Fruit fly (Drosophila melanogaster): ENCODE measurements around the gene CG33946.
A peak's percentile ranks its signal among the peaks of the same experiment; 100 is the strongest.

CG33946 gene

DNA sequence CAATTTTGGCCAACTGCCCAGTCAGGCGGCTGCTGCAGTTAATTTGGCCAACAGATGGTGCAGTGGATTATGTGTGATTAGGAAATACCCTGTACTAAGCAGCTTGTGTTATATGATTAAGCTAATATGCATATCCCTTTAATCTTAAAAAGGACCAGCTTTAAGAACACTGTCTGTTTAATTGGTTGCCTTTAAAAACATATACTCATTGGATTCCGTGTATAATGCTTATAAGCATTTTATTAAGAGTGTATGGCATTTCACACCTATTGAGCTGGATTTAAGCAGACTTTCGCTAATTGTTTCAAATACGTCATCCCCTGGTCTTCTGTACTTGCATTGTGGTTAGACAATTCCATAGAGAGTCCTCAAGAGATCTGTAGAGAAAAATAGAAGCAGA is 43.1 kb downstream of the CG33946 start (continued):
- peak; percentile 12 for TF ChIP-seq dac (GFP tag; optimal IDR thresholded peaks at IDR 0.05)
- TF ChIP-seq CG6276 (GFP tag; optimal IDR thresholded peaks at IDR 0.05), result peak; percentile 39

dm6 chr3L:6263896-6264841 is 43.8 kb downstream of the CG33946 start:
- TF ChIP-seq acj6 (GFP tag; optimal IDR thresholded peaks at IDR 0.05) (peak; percentile 5), CG15336 (GFP tag; IDR thresholded peaks at IDR 0.05) (no peak), esn (GFP tag; optimal IDR thresholded peaks at IDR 0.05) (peak; percentile 58), fkh (GFP tag; optimal IDR thresholded peaks at IDR 0.05) (no peak), OdsH (GFP tag; optimal IDR thresholded peaks at IDR 0.05) (no peak), pdm3 (GFP tag; optimal IDR thresholded peaks at IDR 0.05) (peak; percentile 35), CG6808 (GFP tag; optimal IDR thresholded peaks at IDR 0.05) (no peak), CG31627 (GFP tag; optimal IDR thresholded peaks at IDR 0.05) (peak; percentile 69), dac (GFP tag; optimal IDR thresholded peaks at IDR 0.05) (peak; percentile 5), CG6854 (GFP tag; optimal IDR thresholded peaks at IDR 0.05) (peak; percentile 16), Eip78C (GFP tag) (peak; percentile 38), Ets21C (GFP tag; optimal IDR thresholded peaks at IDR 0.05) (peak; percentile 38), CG3919 (GFP tag; optimal IDR thresholded peaks at IDR 0.05) (peak; percentile 30), Eip75B (GFP tag; optimal IDR thresholded peaks at IDR 0.05) (peak; percentile 73), vri (GFP tag; optimal IDR thresholded peaks at IDR 0.05) (no peak), CG16779 (tag; optimal IDR thresholded peaks at IDR 0.05) (no peak), svp (GFP tag) (peak; percentile 68), dsx (GFP tag; optimal IDR thresholded peaks at IDR 0.05; ENCODE audit: poor library complexity, severe bottlenecking) (peak; percentile 21), cyc (GFP tag; optimal IDR thresholded peaks at IDR 0.05) (peak; percentile 57), Blimp-1 (GFP tag; optimal IDR thresholded peaks at IDR 0.05) (peak; percentile 65), Eip93F (GFP tag; optimal IDR thresholded peaks at IDR 0.05) (no peak), fd85E (GFP tag; optimal IDR thresholded peaks at IDR 0.05) (no peak), CG8632 (GFP tag; optimal IDR thresholded peaks at IDR 0.05) (no peak), CG6163 (GFP tag; IDR thresholded peaks at IDR 0.05) (peak; percentile 26; the same call in 1 of the 3 replicates), Hr39 (GFP tag; optimal IDR thresholded peaks at IDR 0.05) (peak; percentile 65), Met (GFP tag; optimal IDR thresholded peaks at IDR 0.05) (peak; percentile 66), Sox102F (GFP tag; optimal IDR thresholded peaks at IDR 0.05) (peak; percentile 15), ss (GFP tag; optimal IDR thresholded peaks at IDR 0.05) (peak in 1 of 2 experiments; percentile 16), net (GFP tag; optimal IDR thresholded peaks at IDR 0.05) (peak; percentile 12), CG10669 (GFP tag; optimal IDR thresholded peaks at IDR 0.05) (no peak), topi (GFP tag; optimal IDR thresholded peaks at IDR 0.05) (peak; percentile 40), Sox14 (GFP tag; optimal IDR thresholded peaks at IDR 0.05) (peak; percentile 25), Smox (GFP tag; optimal IDR thresholded peaks at IDR 0.05) (peak; percentile 37), CG3032 (tag; optimal IDR thresholded peaks at IDR 0.05) (peak; percentile 4), CG9139 (GFP tag; optimal IDR thresholded peaks at IDR 0.05) (no peak), eg (GFP tag; IDR thresholded peaks at IDR 0.05) (no peak), lz (GFP tag; optimal IDR thresholded peaks at IDR 0.05) (peak; percentile 61)

- TF ChIP-seq Lpt (GFP tag; optimal IDR thresholded peaks at IDR 0.05), result peak; percentile 76
- TF ChIP-seq CG4318 (GFP tag; optimal IDR thresholded peaks at IDR 0.05), result peak; percentile 59
- peak; percentile 64 for TF ChIP-seq CG9139 (GFP tag; optimal IDR thresholded peaks at IDR 0.05)
- peak; percentile 31 for TF ChIP-seq spab (GFP tag; optimal IDR thresholded peaks at IDR 0.05)
- peak; percentile 92 for TF ChIP-seq svp (GFP tag)
- TF ChIP-seq CG7368 (GFP tag; optimal IDR thresholded peaks at IDR 0.05), result no peak
- peak; percentile 51 for TF ChIP-seq lz (GFP tag; optimal IDR thresholded peaks at IDR 0.05)
- TF ChIP-seq fkh (GFP tag; optimal IDR thresholded peaks at IDR 0.05), result no peak
- peak; percentile 36 for TF ChIP-seq Hr39 (GFP tag; optimal IDR thresholded peaks at IDR 0.05)
- peak; percentile 81 for TF ChIP-seq Eip75B (GFP tag; optimal IDR thresholded peaks at IDR 0.05)
- TF ChIP-seq topi (GFP tag; optimal IDR thresholded peaks at IDR 0.05), result peak; percentile 75
- TF ChIP-seq CG10631 (GFP tag; optimal IDR thresholded peaks at IDR 0.05), result peak; percentile 88
- peak; percentile 26 for TF ChIP-seq dac (GFP tag; optimal IDR thresholded peaks at IDR 0.05)
- TF ChIP-seq CG6276 (GFP tag; optimal IDR thresholded peaks at IDR 0.05), result peak; percentile 70
- TF ChIP-seq Eip93F (GFP tag; optimal IDR thresholded peaks at IDR 0.05), result no peak
- peak; percentile 15 for TF ChIP-seq CG11902 (GFP tag; optimal IDR thresholded peaks at IDR 0.05)
- peak; percentile 71 for TF ChIP-seq esn (GFP tag; optimal IDR thresholded peaks at IDR 0.05)
- peak; percentile 88 for TF ChIP-seq CG6163 (GFP tag; IDR thresholded peaks at IDR 0.05)
- TF ChIP-seq Ets21C (GFP tag; optimal IDR thresholded peaks at IDR 0.05), result peak; percentile 35
- peak; percentile 60 for TF ChIP-seq CG16779 (tag; optimal IDR thresholded peaks at IDR 0.05)
- TF ChIP-seq cyc (GFP tag; optimal IDR thresholded peaks at IDR 0.05), result peak; percentile 56
- peak; percentile 71 for TF ChIP-seq Met (GFP tag; optimal IDR thresholded peaks at IDR 0.05)
- peak; percentile 78 for TF ChIP-seq net (GFP tag; optimal IDR thresholded peaks at IDR 0.05)
- peak; percentile 17 for TF ChIP-seq Blimp-1 (GFP tag; optimal IDR thresholded peaks at IDR 0.05)
- peak; percentile 49 for TF ChIP-seq vri (GFP tag; optimal IDR thresholded peaks at IDR 0.05)
Observed at dm6 chr3L:6266321-6266720, 45.9 kb downstream of the CG33946 start.

Data from whole organism, prepupa.